Worm (Caenorhabditis elegans) whole organism, mixed stage, embryonic: ENCODE measurements around the gene Y37E11AL.9.

Experiments
- blmp-1 ChIP-seq: fragments of 150-350 bp; optimal IDR thresholded peaks from 2 replicates; lab custom pipeline; 2014; ENCODE audit warnings: missing biosample characterization, missing genetic modification characterization
- ceh-43 ChIP-seq: fragments of 200-800 bp; sonication (Bioruptor generic); optimal IDR thresholded peaks from 2 replicates; lab custom pipeline; 2018; ENCODE audit warnings: mild to moderate bottlenecking, missing genetic modification characterization, moderate library complexity, missing compliant biosample characterization
- elt-1 ChIP-seq: sonication (generic microtip); optimal IDR thresholded peaks from 2 replicates; lab custom pipeline; 2017; ENCODE audit warnings: missing genetic modification characterization, mild to moderate bottlenecking, missing compliant biosample characterization, antibody characterized with exemption, moderate library complexity, borderline replicate concordance; ENCODE audit not compliant: insufficient read depth
- elt-3 ChIP-seq: fragments of 150-350 bp; optimal IDR thresholded peaks from 2 replicates; lab custom pipeline; 2014; ENCODE audit warnings: missing biosample characterization, missing genetic modification characterization
- ham-2 ChIP-seq: fragments of 200-800 bp; sonication (Bioruptor generic); optimal IDR thresholded peaks from 2 replicates; lab custom pipeline; 2018; ENCODE audit warnings: mild to moderate bottlenecking, missing genetic modification characterization, missing compliant biosample characterization
- mep-1 ChIP-seq: fragments of 150-350 bp; optimal IDR thresholded peaks from 2 replicates; lab custom pipeline; 2017; ENCODE audit warnings: missing biosample characterization, missing genetic modification reagents, missing genetic modification characterization, inconsistent platforms
- nhr-12 ChIP-seq: fragments of 150-350 bp; optimal IDR thresholded peaks from 2 replicates; lab custom pipeline; 2014; ENCODE audit warnings: missing biosample characterization, missing genetic modification characterization
- nhr-76 ChIP-seq: sonication (generic microtip); optimal IDR thresholded peaks from 2 replicates; lab custom pipeline; 2017; ENCODE audit warnings: missing biosample characterization, missing genetic modification characterization
- pha-4 ChIP-seq: fragments of 150-350 bp; optimal IDR thresholded peaks from 2 replicates; lab custom pipeline; 2018; ENCODE audit warnings: missing biosample characterization, missing genetic modification reagents, missing genetic modification characterization
- sptf-1 ChIP-seq: sonication (generic microtip); optimal IDR thresholded peaks from 2 replicates; lab custom pipeline; 2017; ENCODE audit warnings: mild to moderate bottlenecking, missing genetic modification characterization, moderate library complexity, missing compliant biosample characterization
- unc-39 ChIP-seq: fragments of 150-350 bp; optimal IDR thresholded peaks from 2 replicates; lab custom pipeline; 2014; ENCODE audit warnings: missing biosample characterization, missing genetic modification characterization

DNA sequence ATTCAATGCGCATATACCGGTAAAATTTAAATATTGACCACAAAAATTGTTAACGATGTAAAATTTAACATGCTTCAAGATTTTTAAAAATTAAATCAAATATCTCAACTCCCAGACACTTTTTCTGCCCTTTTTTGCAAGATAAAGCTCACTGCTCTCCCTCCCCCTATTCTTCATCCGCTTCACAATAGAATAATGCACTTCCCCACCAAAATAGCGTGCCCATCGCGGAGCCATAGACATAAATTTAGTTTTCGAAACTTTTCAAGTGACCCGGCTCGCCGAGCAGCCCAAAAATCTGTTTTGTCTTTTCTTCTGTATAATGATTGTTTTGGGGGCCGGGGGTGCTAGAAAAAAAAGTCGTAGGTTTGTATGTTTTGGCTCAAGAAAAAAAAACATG lies 32.7 kb downstream of the Y37E11AL.9 start:
- TF ChIP-seq elt-3 (tag; lab: Kevin White, UChicago) (no peak), nhr-12 (tag; lab: Kevin White, UChicago) (no peak), pha-4 (tag; lab: Kevin White, UChicago) (no peak), ceh-43 (GFP tag; lab: Kevin White, UChicago) (no peak), sptf-1 (tag; lab: Kevin White, UChicago) (no peak), blmp-1 (tag; lab: Kevin White, UChicago) (no peak), ham-2 (GFP tag; lab: Kevin White, UChicago) (no peak), nhr-76 (tag; lab: Kevin White, UChicago) (no peak), mep-1 (no peak), unc-39 (no peak), elt-1 (tag; lab: Kevin White, UChicago) (no peak)
